Worm (Caenorhabditis elegans): Measurements from ENCODE around the gene H41C03.1.
A peak's percentile ranks its signal among the peaks of the same experiment; 100 is the strongest.

H41C03.1 gene

DNA sequence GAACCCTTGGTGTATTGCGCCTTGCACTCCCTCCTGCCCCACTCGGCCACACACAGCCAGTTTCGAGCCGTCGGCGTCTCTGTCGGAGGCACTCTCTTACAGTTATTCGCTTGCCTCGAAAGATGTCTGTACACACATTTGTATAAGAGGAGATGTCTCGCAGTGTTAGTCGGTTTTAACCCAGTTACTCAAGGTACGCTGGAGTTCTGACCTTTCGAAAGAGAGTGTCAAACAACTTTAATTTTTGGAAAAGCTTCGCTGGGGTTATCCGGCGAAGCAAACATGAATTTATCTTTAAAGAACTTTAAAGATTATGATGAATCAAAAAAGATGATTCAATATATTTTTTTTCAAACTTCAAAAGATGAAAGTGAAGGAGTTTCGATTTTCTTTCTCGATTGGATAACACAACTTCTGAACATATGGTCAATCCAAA is 9.5 kb upstream of the H41C03.1 start (continued):
- TF ChIP-seq lin-15B (tag; optimal IDR thresholded peaks at IDR 0.05) (peak; percentile 74), unc-30 (tag; optimal IDR thresholded peaks at IDR 0.05) (peak; percentile 82), swsn-7 (tag; optimal IDR thresholded peaks at IDR 0.05) (peak; percentile 100), Y116A8C.19 (tag; optimal IDR thresholded peaks at IDR 0.05; ENCODE audit: borderline replicate concordance) (peak; percentile 48), grh-1 (GFP tag; IDR thresholded peaks at IDR 0.05) (peak; percentile 99), aly-2 (tag; optimal IDR thresholded peaks at IDR 0.05) (peak; percentile 99), mab-9 (GFP tag; IDR thresholded peaks at IDR 0.05) (peak; percentile 99), mdl-1 (tag; optimal IDR thresholded peaks at IDR 0.05) (peak; percentile 46 to 94), vab-15 (tag; optimal IDR thresholded peaks at IDR 0.05) (peak; percentile 93), sup-37 (GFP tag; optimal IDR thresholded peaks at IDR 0.05) (peak; percentile 99), xbp-1 (tag; optimal IDR thresholded peaks at IDR 0.05) (peak; percentile 99), blmp-1 (tag; optimal IDR thresholded peaks at IDR 0.05) (peak; percentile 89), nhr-20 (tag; optimal IDR thresholded peaks at IDR 0.05) (peak; percentile 100), ztf-11 (tag; optimal IDR thresholded peaks at IDR 0.05) (peak; percentile 93 to 98), nhr-47 (tag; optimal IDR thresholded peaks at IDR 0.05) (peak; percentile 100), dpl-1 (GFP tag; optimal IDR thresholded peaks at IDR 0.05) (peak; percentile 82 to 84 (median 82)), unc-130 (tag; optimal IDR thresholded peaks at IDR 0.05) (peak; percentile 98), pqm-1 (tag; optimal IDR thresholded peaks at IDR 0.05) (peak; percentile 76), hpl-2 (GFP tag; optimal IDR thresholded peaks at IDR 0.05) (peak; percentile 99), nhr-12 (tag; optimal IDR thresholded peaks at IDR 0.05) (peak; percentile 80), ets-5 (GFP tag; IDR thresholded peaks at IDR 0.05) (peak; percentile 84; the same call in 1 of the 2 replicates), nhr-71 (tag; optimal IDR thresholded peaks at IDR 0.05) (peak; percentile 100), alr-1 (tag; optimal IDR thresholded peaks at IDR 0.05; ENCODE audit: borderline replicate concordance) (no peak), unc-98 (GFP tag; IDR thresholded peaks at IDR 0.05) (peak; percentile 94), nhr-77 (tag; optimal IDR thresholded peaks at IDR 0.05) (peak; percentile 99), nhr-90 (tag; optimal IDR thresholded peaks at IDR 0.05; ENCODE audit: poor library complexity) (peak; percentile 100), fos-1 (tag; optimal IDR thresholded peaks at IDR 0.05) (peak; percentile 98), snpc-4 (tag; optimal IDR thresholded peaks at IDR 0.05) (peak; percentile 100), lsy-2 (tag; optimal IDR thresholded peaks at IDR 0.05) (peak; percentile 96 to 97), lin-14 (GFP tag; optimal IDR thresholded peaks at IDR 0.05) (peak; percentile 99), pag-3 (tag; optimal IDR thresholded peaks at IDR 0.05; ENCODE audit: borderline replicate concordance, insufficient read depth) (peak; percentile 79), zip-4 (GFP tag; optimal IDR thresholded peaks at IDR 0.05) (peak; percentile 95), hlh-17 (GFP tag; optimal IDR thresholded peaks at IDR 0.05; ENCODE audit: borderline replicate concordance) (peak; percentile 49), jun-1 (tag; optimal IDR thresholded peaks at IDR 0.05) (peak; percentile 98), zag-1 (tag; optimal IDR thresholded peaks at IDR 0.05) (peak; percentile 99), irx-1 (tag; optimal IDR thresholded peaks at IDR 0.05) (peak; percentile 100), ceh-8 (GFP tag; optimal IDR thresholded peaks at IDR 0.05) (peak; percentile 99), aha-1 (tag; optimal IDR thresholded peaks at IDR 0.05) (peak; percentile 89), skn-1 (tag; optimal IDR thresholded peaks at IDR 0.05) (peak; percentile 91), nhr-76 (tag; optimal IDR thresholded peaks at IDR 0.05) (peak; percentile 80), lin-39 (tag; optimal IDR thresholded peaks at IDR 0.05) (peak; percentile 99), rnt-1 (tag; optimal IDR thresholded peaks at IDR 0.05) (peak; percentile 98), nhr-28 (tag; optimal IDR thresholded peaks at IDR 0.05) (peak; percentile 77), egl-27 (tag; optimal IDR thresholded peaks at IDR 0.05) (peak; percentile 86 to 97), mep-1 (tag; optimal IDR thresholded peaks at IDR 0.05) (peak; percentile 99), ama-1 (optimal IDR thresholded peaks at IDR 0.05) (peak; percentile 100), egl-13 (tag; optimal IDR thresholded peaks at IDR 0.05) (peak; percentile 99), hlh-4 (tag; optimal IDR thresholded peaks at IDR 0.05) (peak; percentile 79)
